Worm (Caenorhabditis elegans) whole organism, L2 larva: ENCODE results near the gene nlp-76.

Experiments used
- R02D3.7 ChIP-seq: fragments of 150-350 bp; optimal IDR thresholded peaks from 2 replicates; lab custom pipeline; 2014; ENCODE audit warnings: missing biosample characterization, missing genetic modification characterization
- fos-1 ChIP-seq: fragments of 150-350 bp; optimal IDR thresholded peaks from 2 replicates; lab custom pipeline; 2014; ENCODE audit warnings: missing biosample characterization, missing genetic modification characterization
- lsy-2 ChIP-seq, 2 experiments: fragments of 150-350 bp in 1 of 2; sonication (generic microtip) in 1 of 2; optimal IDR thresholded peaks; 2 replicates each; lab custom pipeline; 2014 to 2017; ENCODE audit warnings: missing biosample characterization in 2 of 2, missing genetic modification characterization in 2 of 2
- nhr-237 ChIP-seq: fragments of 150-350 bp; optimal IDR thresholded peaks from 2 replicates; lab custom pipeline; 2014; ENCODE audit warnings: missing biosample characterization, missing genetic modification characterization

ce11 chrX:12636242-12636641 is 27.5 kb downstream of the nlp-76 start:
- TF ChIP-seq lsy-2 (tag; optimal IDR thresholded peaks at IDR 0.05; lab: Kevin White, UChicago) (no peak), nhr-237 (tag; lab: Kevin White, UChicago) (no peak), R02D3.7 (tag; lab: Kevin White, UChicago) (no peak), fos-1 (no peak)
